Worm (Caenorhabditis elegans): ENCODE measurements around the gene glb-14.

The glb-14 gene

ce11 chrV:15551642-15552041 is 6.8 kb upstream of the glb-14 start (continued):
- TF ChIP-seq F26F4.8 (GFP tag; conservative IDR thresholded peaks at IDR 0.05) (peak; percentile 87), nhr-42 (GFP tag; IDR thresholded peaks at IDR 0.05) (peak; percentile 56; the same call in 1 of the 2 replicates), lim-7 (GFP tag; IDR thresholded peaks at IDR 0.05) (peak; percentile 89), nhr-77 (tag; optimal IDR thresholded peaks at IDR 0.05) (peak; percentile 26), unc-62 (GFP tag; optimal IDR thresholded peaks at IDR 0.05 in 1 of 2) (no peak), unc-62 (tag; optimal IDR thresholded peaks at IDR 0.05) (no peak), nhr-6 (tag; optimal IDR thresholded peaks at IDR 0.05) (peak; percentile 25), Y48G9A.11 (GFP tag; IDR thresholded peaks at IDR 0.05) (peak; percentile 47; the same call in 1 of the 2 replicates), T26A8.4 (GFP tag; IDR thresholded peaks at IDR 0.05) (peak; percentile 60; the same call in 1 of the 2 replicates), nhr-28 (tag; optimal IDR thresholded peaks at IDR 0.05) (peak; percentile 9), dmd-6 (GFP tag; IDR thresholded peaks at IDR 0.05) (peak; percentile 40; the same call in 1 of the 2 replicates), ceh-20 (GFP tag; IDR thresholded peaks at IDR 0.05) (no peak), skn-1 (tag; optimal IDR thresholded peaks at IDR 0.05) (no peak), unc-130 (GFP tag; optimal IDR thresholded peaks at IDR 0.05) (peak; percentile 52), lin-13 (GFP tag; optimal IDR thresholded peaks at IDR 0.05) (peak; percentile 47), pqm-1 (tag; optimal IDR thresholded peaks at IDR 0.05) (no peak), tra-1 (GFP tag; IDR thresholded peaks at IDR 0.05) (peak; percentile 81), daf-16 (GFP tag; optimal IDR thresholded peaks at IDR 0.05) (peak in 1 of 2 experiments; percentile 28), daf-16 (tag; optimal IDR thresholded peaks at IDR 0.05) (peak; percentile 32), F49E8.2 (tag; optimal IDR thresholded peaks at IDR 0.05; ENCODE audit: borderline replicate concordance) (peak; percentile 2), ceh-44 (GFP tag; IDR thresholded peaks at IDR 0.05) (0 out of 2 replicates have a peak, but pooled peaks have one; percentile 29), rbr-2 (tag; optimal IDR thresholded peaks at IDR 0.05) (peak; percentile 45), F10B5.3 (tag; optimal IDR thresholded peaks at IDR 0.05) (no peak), dve-1 (tag; optimal IDR thresholded peaks at IDR 0.05; ENCODE audit: insufficient read depth) (no peak), ceh-28 (tag; optimal IDR thresholded peaks at IDR 0.05) (no peak), lin-39 (tag; optimal IDR thresholded peaks at IDR 0.05) (no peak), T20F7.1 (GFP tag; optimal IDR thresholded peaks at IDR 0.05) (no peak), madf-5 (GFP tag; IDR thresholded peaks at IDR 0.05) (peak; percentile 51 to 73; a peak in 1 of 4 replicates), spr-3 (GFP tag; optimal IDR thresholded peaks at IDR 0.05) (peak; percentile 53), F44E2.7 (GFP tag; IDR thresholded peaks at IDR 0.05) (0 out of 2 replicates have a peak, but pooled peaks have one; percentile 54), pha-4 (GFP tag; IDR thresholded peaks at IDR 0.05) (peak; percentile 90), pha-4 (tag; optimal IDR thresholded peaks at IDR 0.05) (no peak), dpl-1 (GFP tag; optimal IDR thresholded peaks at IDR 0.05) (peak; percentile 10), ama-1 (optimal IDR thresholded peaks at IDR 0.05) (no peak), mxl-2 (GFP tag; conservative IDR thresholded peaks at IDR 0.05) (no peak), lin-15B (tag; optimal IDR thresholded peaks at IDR 0.05) (no peak), aha-1 (tag) (peak; percentile 98), ctbp-1 (GFP tag; IDR thresholded peaks at IDR 0.05) (0 out of 2 replicates have a peak, but pooled peaks have one; percentile 26), hmg-1.1 (GFP tag; IDR thresholded peaks at IDR 0.05) (peak; percentile 79), lin-38 (GFP tag; IDR thresholded peaks at IDR 0.05) (peak; percentile 71), nhr-102 (tag; optimal IDR thresholded peaks at IDR 0.05) (peak; percentile 54), cey-2 (tag; optimal IDR thresholded peaks at IDR 0.05; ENCODE audit: borderline replicate concordance, insufficient read depth) (no peak), nhr-11 (tag; optimal IDR thresholded peaks at IDR 0.05) (no peak), nhr-111 (GFP tag; optimal IDR thresholded peaks at IDR 0.05) (no peak), snpc-1.2 (GFP tag; IDR thresholded peaks at IDR 0.05) (peak; percentile 66; the same call in 1 of the 2 replicates), mdl-1 (tag; optimal IDR thresholded peaks at IDR 0.05) (peak in 1 of 2 experiments; percentile 55), sdz-12 (GFP tag; optimal IDR thresholded peaks at IDR 0.05) (peak; percentile 73), dmd-8 (GFP tag; IDR thresholded peaks at IDR 0.05) (peak; percentile 91), mxl-3 (GFP tag; optimal IDR thresholded peaks at IDR 0.05) (peak; percentile 50), hlh-30 (tag; optimal IDR thresholded peaks at IDR 0.05; ENCODE audit: insufficient read depth) (peak; percentile 90), D1046.2 (GFP tag; IDR thresholded peaks at IDR 0.05) (peak; percentile 84)
